Worm (Caenorhabditis elegans): ENCODE measurements around the gene Y38C1AA.6.

- TF ChIP-seq bed-1 (GFP tag; IDR thresholded peaks at IDR 0.05), result no peak
- no peak for TF ChIP-seq unc-130 (GFP tag; optimal IDR thresholded peaks at IDR 0.05)
- TF ChIP-seq F49E8.2 (tag; optimal IDR thresholded peaks at IDR 0.05; ENCODE audit: insufficient read depth), result no peak
- TF ChIP-seq tbp1 (GFP tag; optimal IDR thresholded peaks at IDR 0.05), result no peak
- TF ChIP-seq rec-8 (tag; optimal IDR thresholded peaks at IDR 0.05), result no peak
- no peak for TF ChIP-seq hrde-1 (tag; optimal IDR thresholded peaks at IDR 0.05; ENCODE audit: borderline replicate concordance)
- no peak for TF ChIP-seq sea-2 (GFP tag; IDR thresholded peaks at IDR 0.05)
- no peak for TF ChIP-seq ztf-26 (tag; optimal IDR thresholded peaks at IDR 0.05)
- TF ChIP-seq cebp-2 (GFP tag; IDR thresholded peaks at IDR 0.05), result no peak
- no peak for TF ChIP-seq ztf-22 (GFP tag; optimal IDR thresholded peaks at IDR 0.05)
Measured at ce11 chrIV:189087-189486, 26.5 kb downstream of the Y38C1AA.6 start.
